Worm (Caenorhabditis elegans) whole organism, L3 larva: Measurements from ENCODE around the gene C47E8.1.

Experiments used
- R02D3.7 ChIP-seq: fragments of 150-350 bp; optimal IDR thresholded peaks from 2 replicates; lab custom pipeline; 2014; ENCODE audit warnings: missing biosample characterization, missing genetic modification characterization
- ZK546.5 ChIP-seq: sonication (generic microtip); optimal IDR thresholded peaks from 2 replicates; lab custom pipeline; 2017; ENCODE audit warnings: missing biosample characterization, missing genetic modification characterization
- aly-2 ChIP-seq: fragments of 150-350 bp; optimal IDR thresholded peaks from 2 replicates; lab custom pipeline; 2014; ENCODE audit warnings: missing biosample characterization, missing genetic modification characterization
- ama-1 ChIP-seq: fragments of 150-350 bp; optimal IDR thresholded peaks from 2 replicates; lab custom pipeline; 2018
- ceh-16 ChIP-seq: sonication (generic microtip); optimal IDR thresholded peaks from 2 replicates; lab custom pipeline; 2017; ENCODE audit warnings: missing biosample characterization, missing genetic modification characterization
- ceh-28 ChIP-seq: fragments of 150-350 bp; optimal IDR thresholded peaks from 2 replicates; lab custom pipeline; 2014; ENCODE audit warnings: missing biosample characterization, missing genetic modification reagents, missing genetic modification characterization
- ceh-82 ChIP-seq: fragments of 150-350 bp; optimal IDR thresholded peaks from 2 replicates; lab custom pipeline; 2014; ENCODE audit warnings: missing biosample characterization, missing genetic modification characterization
- ceh-9 ChIP-seq: sonication (generic microtip); optimal IDR thresholded peaks from 2 replicates; lab custom pipeline; 2018; ENCODE audit warnings: missing biosample characterization, missing genetic modification characterization
- daf-12 ChIP-seq: fragments of 150-350 bp; optimal IDR thresholded peaks from 2 replicates; lab custom pipeline; 2014; ENCODE audit warnings: missing biosample characterization, missing genetic modification reagents, missing genetic modification characterization
- egl-5 ChIP-seq: fragments of 150-350 bp; optimal IDR thresholded peaks from 2 replicates; lab custom pipeline; 2017; ENCODE audit warnings: missing biosample characterization, missing genetic modification reagents, missing genetic modification characterization, inconsistent platforms
- elt-1 ChIP-seq: fragments of 150-350 bp; optimal IDR thresholded peaks from 2 replicates; lab custom pipeline; 2014; ENCODE audit warnings: missing biosample characterization, missing genetic modification characterization
- elt-2 ChIP-seq: sonication (generic microtip); optimal IDR thresholded peaks from 2 replicates; lab custom pipeline; 2016; ENCODE audit warnings: missing genetic modification reagents, mild to moderate bottlenecking, missing genetic modification characterization, missing compliant biosample characterization
- elt-3 ChIP-seq, 3 experiments: fragments of 150-350 bp in 1 of 3; sonication (generic microtip) in 2 of 3; optimal IDR thresholded peaks; 2 replicates in 2 of 3; 4 replicates in 1 of 3; lab custom pipeline; 2014 to 2017; ENCODE audit warnings: missing biosample characterization in 3 of 3, missing genetic modification characterization in 3 of 3
- fkh-10 ChIP-seq: sonication (generic microtip); optimal IDR thresholded peaks from 2 replicates; lab custom pipeline; 2017; ENCODE audit warnings: missing biosample characterization, missing genetic modification reagents, missing genetic modification characterization
- fkh-2 ChIP-seq: fragments of 150-350 bp; optimal IDR thresholded peaks from 2 replicates; lab custom pipeline; 2014; ENCODE audit warnings: missing biosample characterization, missing genetic modification reagents, missing genetic modification characterization
- fos-1 ChIP-seq: fragments of 150-350 bp; optimal IDR thresholded peaks from 2 replicates; lab custom pipeline; 2014; ENCODE audit warnings: missing biosample characterization, missing genetic modification characterization
- hmg-11 ChIP-seq: sonication (generic microtip); optimal IDR thresholded peaks from 2 replicates; lab custom pipeline; 2016; ENCODE audit warnings: missing genetic modification characterization, missing compliant biosample characterization
- jun-1 ChIP-seq: fragments of 150-350 bp; optimal IDR thresholded peaks from 2 replicates; lab custom pipeline; 2014; ENCODE audit warnings: missing biosample characterization, missing genetic modification reagents, missing genetic modification characterization
- lin-39 ChIP-seq: fragments of 150-350 bp; optimal IDR thresholded peaks from 2 replicates; lab custom pipeline; 2018; ENCODE audit warnings: missing biosample characterization, missing genetic modification reagents, missing genetic modification characterization
- lsy-12 ChIP-seq: sonication (generic microtip); optimal IDR thresholded peaks from 2 replicates; lab custom pipeline; 2016; ENCODE audit warnings: mild to moderate bottlenecking, missing genetic modification characterization, missing compliant biosample characterization
- mdl-1 ChIP-seq: fragments of 150-350 bp; optimal IDR thresholded peaks from 2 replicates; lab custom pipeline; 2014; ENCODE audit warnings: missing biosample characterization, missing genetic modification characterization
- nfya-1 ChIP-seq: sonication (generic microtip); optimal IDR thresholded peaks from 2 replicates; lab custom pipeline; 2017; ENCODE audit warnings: missing genetic modification characterization, mild to moderate bottlenecking, missing compliant biosample characterization, antibody characterized with exemption, moderate library complexity; ENCODE audit not compliant: insufficient read depth
- nhr-11 ChIP-seq: fragments of 150-350 bp; optimal IDR thresholded peaks from 2 replicates; lab custom pipeline; 2014; ENCODE audit warnings: missing biosample characterization, missing genetic modification characterization
- nhr-12 ChIP-seq: fragments of 150-350 bp; optimal IDR thresholded peaks from 2 replicates; lab custom pipeline; 2014; ENCODE audit warnings: missing biosample characterization, missing genetic modification characterization
- nhr-23 ChIP-seq: fragments of 150-350 bp; optimal IDR thresholded peaks from 2 replicates; lab custom pipeline; 2014; ENCODE audit warnings: missing biosample characterization, missing genetic modification reagents, missing genetic modification characterization
- nhr-25 ChIP-seq: sonication (generic microtip); optimal IDR thresholded peaks from 2 replicates; lab custom pipeline; 2017; ENCODE audit warnings: missing biosample characterization, missing genetic modification characterization
- nhr-28 ChIP-seq: fragments of 150-350 bp; optimal IDR thresholded peaks from 2 replicates; lab custom pipeline; 2014; ENCODE audit warnings: missing biosample characterization, missing genetic modification characterization
- nhr-43 ChIP-seq: sonication (generic microtip); optimal IDR thresholded peaks from 2 replicates; lab custom pipeline; 2016; ENCODE audit warnings: mild to moderate bottlenecking, missing genetic modification characterization, missing compliant biosample characterization; ENCODE audit not compliant: poor library complexity, severe bottlenecking
- pha-4 ChIP-seq: fragments of 150-350 bp; optimal IDR thresholded peaks from 2 replicates; lab custom pipeline; 2014; ENCODE audit warnings: missing biosample characterization, missing genetic modification reagents, missing genetic modification characterization
- pqm-1 ChIP-seq: fragments of 150-350 bp; optimal IDR thresholded peaks from 2 replicates; lab custom pipeline; 2017; ENCODE audit warnings: missing biosample characterization, missing genetic modification characterization, inconsistent platforms
- sea-2 ChIP-seq: fragments of 150-350 bp; sonication (generic microtip); optimal IDR thresholded peaks from 4 replicates; lab custom pipeline; 2014; ENCODE audit warnings: missing biosample characterization, missing genetic modification reagents, missing genetic modification characterization
- skn-1 ChIP-seq: fragments of 150-350 bp; optimal IDR thresholded peaks from 2 replicates; lab custom pipeline; 2014; ENCODE audit warnings: missing biosample characterization, missing genetic modification characterization
- tbx-2 ChIP-seq: sonication (generic microtip); optimal IDR thresholded peaks from 2 replicates; lab custom pipeline; 2016; ENCODE audit warnings: mild to moderate bottlenecking, missing genetic modification characterization, missing compliant biosample characterization
- unc-39 ChIP-seq: sonication (generic microtip); optimal IDR thresholded peaks from 4 replicates; lab custom pipeline; 2017; ENCODE audit warnings: missing biosample characterization, missing genetic modification characterization
- unc-62 ChIP-seq: fragments of 150-350 bp; sonication (generic microtip); optimal IDR thresholded peaks from 4 replicates; lab custom pipeline; 2014; ENCODE audit warnings: missing biosample characterization, missing genetic modification reagents, missing genetic modification characterization
- zag-1 ChIP-seq: fragments of 150-350 bp; optimal IDR thresholded peaks from 2 replicates; lab custom pipeline; 2014; ENCODE audit warnings: missing biosample characterization, missing genetic modification characterization
- ztf-11 ChIP-seq: fragments of 150-350 bp; optimal IDR thresholded peaks from 2 replicates; lab custom pipeline; 2014; ENCODE audit warnings: missing biosample characterization, missing genetic modification characterization
- ztf-4 ChIP-seq: fragments of 150-350 bp; optimal IDR thresholded peaks from 2 replicates; lab custom pipeline; 2014; ENCODE audit warnings: missing biosample characterization, missing genetic modification characterization

Gene C47E8.1

DNA sequence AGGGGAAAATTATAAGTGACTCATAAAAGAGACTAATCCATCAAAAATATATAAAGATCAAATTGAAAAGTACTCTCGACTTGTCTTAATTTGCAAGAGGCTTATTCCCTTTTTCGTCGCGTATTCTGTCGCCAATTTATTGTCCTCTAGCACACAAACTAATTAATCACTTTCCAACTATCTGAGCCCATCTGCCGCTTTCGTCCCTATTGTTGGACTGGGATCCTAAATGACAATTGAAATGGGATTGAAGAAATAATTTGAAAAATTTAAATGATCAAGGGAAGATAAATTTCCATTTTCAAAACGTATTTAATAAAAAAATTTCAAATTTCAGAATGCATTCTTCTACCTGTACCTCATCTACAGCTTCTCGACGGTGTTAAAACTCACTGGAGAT lies 15.2 kb upstream of the C47E8.1 start:
- TF ChIP-seq ztf-4, result no peak
- TF ChIP-seq pqm-1 (tag; lab: Kevin White, UChicago), result no peak
- TF ChIP-seq ceh-16 (tag; lab: Kevin White, UChicago), result no peak
- no peak for TF ChIP-seq aly-2
- TF ChIP-seq nhr-25 (tag; lab: Kevin White, UChicago), result no peak
- no peak for TF ChIP-seq nhr-12 (tag; lab: Kevin White, UChicago)
- TF ChIP-seq, all 47 proteins: peak for 0

DNA sequence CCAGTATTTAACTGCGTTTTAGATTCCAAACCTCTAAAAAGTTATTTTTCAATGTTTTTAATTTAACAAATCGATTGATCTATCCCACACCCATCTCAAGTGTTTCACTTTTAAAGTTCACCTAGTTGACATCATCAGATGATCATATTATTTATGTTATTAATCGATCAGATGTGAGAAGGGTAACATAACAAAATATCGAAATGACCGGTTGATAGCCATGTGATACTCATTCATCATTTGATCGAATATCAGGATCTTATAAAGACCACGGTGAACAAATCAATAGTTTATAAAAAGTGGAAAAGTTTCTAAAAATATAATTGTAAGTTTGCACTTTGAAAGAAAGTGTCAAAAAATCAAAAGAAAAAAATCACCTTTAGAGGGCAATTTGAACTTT lies 10.1 kb upstream of the C47E8.1 start:
- TF ChIP-seq fos-1 (no peak), nhr-11 (tag; lab: Kevin White, UChicago) (no peak), elt-2 (tag; lab: Kevin White, UChicago) (no peak), R02D3.7 (no peak), fkh-2 (tag; lab: Kevin White, UChicago) (no peak), ZK546.5 (tag; lab: Kevin White, UChicago) (no peak), unc-39 (tag; lab: Kevin White, UChicago) (no peak)

DNA sequence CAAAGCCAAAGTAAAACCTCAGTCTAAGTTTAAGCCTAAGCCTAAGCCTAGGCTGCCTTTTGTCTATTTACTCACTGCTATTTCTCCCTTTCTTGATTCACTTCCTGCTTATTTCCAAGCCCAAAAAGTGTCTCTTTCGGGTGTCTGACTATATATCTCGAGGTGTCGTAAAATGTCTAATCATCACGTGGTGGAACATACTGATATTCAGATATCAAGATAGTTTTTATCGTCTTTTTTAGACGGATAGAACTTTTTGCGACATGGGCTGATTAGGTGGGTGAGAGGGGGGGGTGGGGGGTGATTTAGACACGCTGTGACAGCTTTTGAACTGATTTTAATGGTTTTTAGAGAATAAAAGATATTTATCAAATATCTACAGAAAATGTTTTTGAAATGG lies 8.9 kb upstream of the C47E8.1 start:
- TF ChIP-seq nhr-12 (tag; lab: Kevin White, UChicago) (no peak), lsy-12 (tag; lab: Kevin White, UChicago) (no peak), skn-1 (tag; lab: Kevin White, UChicago) (no peak), unc-39 (tag; lab: Kevin White, UChicago) (no peak), tbx-2 (tag; lab: Kevin White, UChicago) (no peak), jun-1 (no peak), fkh-2 (tag; lab: Kevin White, UChicago) (no peak), mdl-1 (tag; lab: Kevin White, UChicago) (no peak), elt-3 (tag; optimal IDR thresholded peaks at IDR 0.05; lab: Kevin White, UChicago) (no peak)

DNA sequence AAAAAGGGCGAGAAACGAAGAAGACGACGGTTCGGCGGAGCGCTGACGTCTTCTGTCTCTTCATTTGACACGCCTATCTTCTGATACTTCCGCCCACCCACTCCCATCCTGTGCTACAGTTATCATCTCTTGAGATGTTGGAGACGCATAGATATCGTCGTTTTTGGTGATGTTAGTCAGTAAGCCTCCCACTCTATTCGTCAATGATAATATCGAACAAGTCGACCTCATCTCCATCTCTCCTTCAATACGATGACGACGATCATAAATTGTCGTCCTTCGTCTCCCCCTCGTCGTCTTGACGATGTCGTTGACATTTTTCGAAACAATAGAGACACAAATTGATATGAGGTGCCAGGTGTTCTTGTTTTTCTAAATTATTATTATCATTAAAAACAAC lies 7.7 kb upstream of the C47E8.1 start, which contains the start of gene slc-25A29:
TSS of gene slc-25A29 (minus strand) at position 45 of the 400 bp plus-strand sequence.
- TF ChIP-seq nhr-25 (tag; lab: Kevin White, UChicago) (peak; percentile 37), elt-3 (tag; optimal IDR thresholded peaks at IDR 0.05; lab: Kevin White, UChicago) (peak in 2 of 3 experiments; percentile 54 to 63), daf-12 (tag; lab: Kevin White, UChicago) (no peak), nhr-23 (tag; lab: Kevin White, UChicago) (peak; percentile 16), ceh-82 (no peak), hmg-11 (tag; lab: Kevin White, UChicago) (no peak)

DNA sequence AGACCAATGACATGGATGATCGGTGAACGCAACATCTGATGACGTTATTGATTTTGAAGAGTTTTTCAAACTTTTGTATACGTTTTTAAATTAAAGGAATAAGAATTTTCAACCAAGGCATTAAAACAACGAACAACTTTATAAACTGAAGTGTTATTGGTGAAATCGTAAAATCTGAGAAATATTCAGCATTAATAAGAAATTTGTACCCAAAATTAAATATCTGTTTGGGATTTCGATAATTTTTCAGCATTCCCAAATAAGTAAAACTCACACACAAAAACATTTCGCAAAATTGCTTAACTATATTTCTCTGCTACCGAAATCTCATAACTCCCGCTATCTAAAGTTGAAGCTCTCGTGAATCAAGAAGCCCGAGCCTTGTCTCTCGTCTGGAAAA lies 6.2 kb upstream of the C47E8.1 start:
- TF ChIP-seq mdl-1 (tag; lab: Kevin White, UChicago) (no peak), nhr-23 (tag; lab: Kevin White, UChicago) (no peak), nhr-25 (tag; lab: Kevin White, UChicago) (no peak), elt-1 (tag; lab: Kevin White, UChicago) (no peak), egl-5 (tag; lab: Kevin White, UChicago) (no peak), unc-62 (no peak), nhr-12 (tag; lab: Kevin White, UChicago) (no peak)

DNA sequence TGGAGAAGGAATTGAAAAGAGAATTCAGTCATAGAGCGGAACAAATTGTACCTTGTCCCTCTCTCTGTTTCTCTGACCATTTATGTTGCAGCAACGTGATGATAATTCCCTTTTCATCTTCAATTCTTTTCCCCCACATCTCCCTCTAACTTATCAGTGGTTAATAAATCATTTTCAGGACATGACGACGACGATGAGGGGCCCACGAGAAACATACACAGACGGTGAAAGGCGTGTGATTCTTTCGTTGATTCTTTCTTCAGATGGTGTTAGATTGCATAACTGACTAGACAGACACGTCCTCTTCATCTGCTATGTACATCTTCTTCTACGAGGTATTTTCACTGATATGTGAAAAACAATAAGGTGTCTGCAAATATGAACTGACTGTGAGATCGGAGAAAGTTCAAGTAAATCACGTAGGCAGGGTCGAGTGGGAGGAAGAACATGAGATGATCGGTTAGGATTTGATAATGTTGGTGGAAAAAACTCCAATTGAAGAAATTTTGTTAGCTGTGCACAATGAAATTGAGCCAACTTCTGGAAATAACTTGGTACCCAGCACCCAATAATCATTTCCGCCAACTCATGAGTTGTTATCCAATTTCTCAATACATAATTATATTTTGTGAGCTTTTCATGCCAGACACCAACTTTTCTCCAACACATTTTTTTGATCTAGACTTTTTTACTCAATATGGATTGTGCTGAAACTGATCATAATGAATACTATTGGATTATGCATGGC lies 5.0 kb upstream of the C47E8.1 start, which contains the start of gene srh-17:
TSS of gene srh-17 (plus strand) at position 698 of the 748 bp plus-strand sequence.
- TF ChIP-seq ceh-82 (no peak), egl-5 (tag; lab: Kevin White, UChicago) (no peak), sea-2 (GFP tag; lab: Kevin White, UChicago) (no peak), fkh-2 (tag; lab: Kevin White, UChicago) (no peak), elt-2 (tag; lab: Kevin White, UChicago) (no peak), jun-1 (no peak), elt-3 (tag; optimal IDR thresholded peaks at IDR 0.05; lab: Kevin White, UChicago) (peak in 1 of 3 experiments; percentile 35), lsy-12 (tag; lab: Kevin White, UChicago) (peak; percentile 25), ztf-11 (no peak), nhr-28 (tag; lab: Kevin White, UChicago) (no peak), ceh-9 (tag; lab: Kevin White, UChicago) (no peak), mdl-1 (tag; lab: Kevin White, UChicago) (peak; percentile 70), ceh-28 (tag; lab: Kevin White, UChicago) (no peak), skn-1 (tag; lab: Kevin White, UChicago) (no peak), ama-1 (lab: Kevin White, UChicago) (no peak), fos-1 (no peak), lin-39 (tag; lab: Kevin White, UChicago) (no peak), nhr-25 (tag; lab: Kevin White, UChicago) (peak; percentile 82), nfya-1 (peak; percentile 20), nhr-43 (tag; lab: Kevin White, UChicago) (peak; percentile 90), ztf-4 (no peak), nhr-12 (tag; lab: Kevin White, UChicago) (no peak), nhr-23 (tag; lab: Kevin White, UChicago) (peak; percentile 74), R02D3.7 (peak; percentile 24), pha-4 (tag; lab: Kevin White, UChicago) (no peak), fkh-10 (GFP tag; lab: Kevin White, UChicago) (no peak), hmg-11 (tag; lab: Kevin White, UChicago) (no peak), zag-1 (no peak)
